Fruit fly (Drosophila melanogaster): ENCODE results near the gene ac.

The ac gene

DNA sequence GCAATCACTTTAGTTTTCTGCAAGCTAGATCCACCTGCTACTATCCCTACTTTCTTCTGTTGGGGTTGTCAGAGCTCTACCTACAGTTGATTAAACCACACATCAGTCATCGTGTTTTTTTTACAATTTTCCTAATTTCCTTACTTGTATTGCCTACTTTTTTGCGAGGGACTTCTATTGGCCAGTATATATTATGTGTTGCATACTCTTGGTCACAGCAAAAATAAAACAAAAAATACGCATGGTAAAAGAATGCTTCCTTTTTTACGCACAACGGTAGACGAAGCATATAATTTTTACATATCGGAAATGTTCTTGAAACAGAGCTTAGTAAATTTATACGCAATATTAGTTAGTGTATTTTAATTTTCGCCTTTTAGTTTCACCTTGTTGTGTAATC is 8.4 kb upstream of the ac start:
- TF ChIP-seq CTCF (optimal IDR thresholded peaks at IDR 0.05) (peak; percentile 49 to 64), CG8478 (optimal IDR thresholded peaks at IDR 0.05) (no peak)

DNA sequence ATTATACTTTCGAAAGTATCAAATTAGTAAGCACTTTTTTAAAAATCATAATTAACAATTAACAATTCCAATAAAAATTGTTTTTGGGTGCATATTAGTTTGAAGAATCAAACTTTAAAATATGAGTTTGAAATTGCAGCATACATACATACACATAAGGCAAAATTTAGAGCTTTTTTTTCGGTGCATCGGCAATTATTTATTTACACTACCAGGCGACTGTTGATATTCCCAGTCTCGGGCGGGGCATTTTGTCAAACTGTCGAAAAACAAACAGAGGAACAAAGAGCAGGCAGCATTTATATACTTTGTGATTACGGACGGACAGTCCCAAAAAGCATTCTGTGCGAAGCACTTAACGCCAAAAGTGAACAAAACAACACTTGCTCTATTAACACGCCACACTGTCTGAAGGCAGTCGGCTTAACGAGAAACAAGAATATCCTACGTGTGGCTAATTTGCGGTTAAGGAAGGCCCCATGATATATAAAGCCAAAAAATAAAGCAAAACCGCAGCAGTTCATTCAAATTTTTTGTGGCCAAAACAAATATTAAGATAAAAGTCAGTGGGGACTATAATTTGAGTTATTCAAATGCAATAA is 7.7 kb upstream of the ac start:
- TF ChIP-seq CTCF (optimal IDR thresholded peaks at IDR 0.05): no peak
- TF ChIP-seq CG8478 (optimal IDR thresholded peaks at IDR 0.05): no peak

DNA sequence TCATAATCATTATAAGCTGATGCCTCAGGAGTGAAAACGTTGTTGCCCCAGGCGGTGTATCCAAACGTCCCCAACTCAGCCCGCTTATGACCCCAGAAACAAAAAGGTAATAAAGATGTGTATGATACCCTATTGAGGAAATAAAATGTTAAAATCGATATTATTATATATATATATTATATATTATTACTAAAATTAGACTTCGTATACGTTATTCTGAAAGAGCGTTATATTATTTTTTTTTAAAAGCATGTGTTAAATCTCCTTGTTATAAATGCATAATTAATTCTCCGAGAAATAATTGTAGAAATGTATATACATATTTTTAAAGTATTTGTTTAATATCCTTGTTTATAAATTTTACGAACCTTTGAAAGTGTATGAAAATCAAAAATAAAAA is 5.8 kb upstream of the ac start:
- no peak for TF ChIP-seq CTCF (optimal IDR thresholded peaks at IDR 0.05)
- TF ChIP-seq CG8478 (optimal IDR thresholded peaks at IDR 0.05): no peak

DNA sequence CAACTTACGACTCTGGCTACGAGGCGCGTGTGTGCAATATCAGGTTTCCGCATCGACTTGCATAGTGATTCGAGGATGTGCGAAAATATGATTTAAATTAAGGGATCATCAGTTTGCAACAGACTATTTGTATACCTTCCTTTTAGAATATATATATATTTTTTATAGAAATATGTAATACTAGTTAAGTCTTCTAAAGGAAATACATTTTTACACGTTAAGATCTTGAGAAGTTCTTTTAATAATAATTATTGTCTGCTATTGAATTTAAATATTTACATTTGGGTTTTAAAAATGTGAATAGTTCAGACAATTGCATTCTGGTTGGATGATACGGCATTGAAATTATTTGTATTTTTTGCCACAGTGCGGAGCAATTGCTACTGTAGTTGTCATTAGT is 3.0 kb upstream of the ac start:
- TF ChIP-seq CG8478 (optimal IDR thresholded peaks at IDR 0.05) (no peak), CTCF (optimal IDR thresholded peaks at IDR 0.05) (no peak)

DNA sequence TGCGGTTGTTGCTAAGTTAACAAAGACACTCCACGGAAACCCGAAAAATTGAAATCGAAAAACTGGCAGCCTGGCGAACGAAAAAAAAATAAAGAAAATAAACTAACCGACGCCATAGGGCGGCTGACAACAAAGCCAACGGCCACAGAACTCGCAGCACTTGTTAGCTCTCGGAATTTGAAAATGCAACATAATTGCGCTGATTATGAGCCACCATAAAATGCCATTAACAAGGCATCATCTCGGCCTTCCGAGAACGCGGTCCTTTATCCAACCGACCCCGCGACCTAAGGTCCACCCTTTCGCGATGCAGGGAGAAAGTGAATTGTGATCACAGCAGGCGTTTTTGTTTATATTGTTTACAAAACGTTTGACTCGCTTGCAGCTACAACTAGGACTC is 7.6 kb downstream of the ac start:
- TF ChIP-seq CG8478 (optimal IDR thresholded peaks at IDR 0.05): no peak
- no peak for TF ChIP-seq CTCF (optimal IDR thresholded peaks at IDR 0.05)

DNA sequence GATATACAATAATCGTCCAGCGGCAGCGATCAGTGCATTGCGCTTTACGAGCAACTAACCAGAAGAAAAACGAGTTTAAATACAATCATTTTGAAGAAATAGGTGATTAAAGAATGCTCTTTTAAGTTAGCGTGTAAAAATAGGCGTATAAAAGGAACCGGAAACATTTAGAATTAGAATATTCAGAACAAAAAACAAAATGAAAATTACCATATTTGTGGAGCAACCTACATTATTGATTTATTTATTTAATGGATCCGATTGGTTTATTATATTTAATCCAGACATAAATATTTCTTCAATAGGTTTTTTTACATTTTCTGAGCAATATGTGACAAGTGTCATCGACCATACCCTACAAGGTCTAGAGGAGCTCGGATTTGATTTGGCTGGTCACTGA is 8.5 kb downstream of the ac start:
- TF ChIP-seq CG8478 (optimal IDR thresholded peaks at IDR 0.05) (no peak), CTCF (optimal IDR thresholded peaks at IDR 0.05) (no peak)

DNA sequence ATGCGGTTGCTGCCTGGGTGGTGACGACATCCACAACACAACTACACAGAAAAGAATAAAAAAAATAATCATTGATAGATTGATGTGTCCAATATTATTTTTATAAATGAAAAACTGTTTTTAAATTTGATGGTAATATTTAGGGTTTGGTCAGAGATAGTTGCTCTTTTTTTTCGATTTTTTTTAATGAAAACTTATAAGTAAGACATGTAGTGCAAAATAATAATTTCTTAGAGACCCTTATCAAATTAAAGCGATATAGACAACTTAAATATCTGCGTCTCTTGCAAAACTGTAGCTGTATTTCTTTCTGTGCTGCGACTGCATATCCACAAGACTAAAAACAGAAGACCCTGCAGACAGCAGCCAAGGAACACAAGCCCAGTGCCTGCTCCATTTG is 9.7 kb downstream of the ac start:
- TF ChIP-seq CG8478 (optimal IDR thresholded peaks at IDR 0.05) (no peak), CTCF (optimal IDR thresholded peaks at IDR 0.05) (no peak)

DNA sequence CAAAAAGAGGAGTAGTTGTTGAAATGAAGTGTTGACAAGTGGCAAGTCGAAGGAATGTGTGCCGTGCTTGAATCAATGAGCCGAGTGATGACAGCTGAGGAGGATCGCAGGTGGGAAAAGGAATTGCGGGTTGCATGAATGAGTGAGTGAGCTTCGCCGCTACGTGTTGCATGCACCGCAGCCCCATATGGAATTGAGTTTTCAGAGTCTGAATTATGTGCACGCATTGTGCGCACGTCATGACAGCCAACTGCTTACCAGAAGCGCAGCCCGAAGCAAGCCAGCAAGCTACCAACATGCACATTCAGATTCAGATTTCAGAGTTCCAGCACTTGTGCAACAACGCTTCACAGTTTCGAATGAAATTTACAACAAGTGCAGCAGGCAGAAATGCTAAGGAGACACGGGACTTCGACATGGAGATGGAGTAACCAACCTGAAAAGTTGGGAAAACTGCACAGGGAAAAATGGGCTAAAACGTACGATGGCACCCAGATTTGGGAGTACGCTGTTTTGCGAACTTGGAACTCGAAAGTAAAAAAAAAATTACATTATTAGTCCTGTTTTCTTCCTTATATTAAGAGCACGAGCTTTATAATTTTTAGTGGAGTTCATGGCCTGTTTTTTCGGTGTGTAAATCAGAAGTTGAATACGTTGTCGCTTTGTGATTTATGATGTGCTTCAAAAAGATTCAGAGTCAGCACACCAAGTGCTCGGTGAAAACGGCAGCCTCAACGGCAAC is 16.1 kb downstream of the ac start:
- no peak for TF ChIP-seq CTCF (optimal IDR thresholded peaks at IDR 0.05)
- no peak for TF ChIP-seq CG8478 (optimal IDR thresholded peaks at IDR 0.05)

DNA sequence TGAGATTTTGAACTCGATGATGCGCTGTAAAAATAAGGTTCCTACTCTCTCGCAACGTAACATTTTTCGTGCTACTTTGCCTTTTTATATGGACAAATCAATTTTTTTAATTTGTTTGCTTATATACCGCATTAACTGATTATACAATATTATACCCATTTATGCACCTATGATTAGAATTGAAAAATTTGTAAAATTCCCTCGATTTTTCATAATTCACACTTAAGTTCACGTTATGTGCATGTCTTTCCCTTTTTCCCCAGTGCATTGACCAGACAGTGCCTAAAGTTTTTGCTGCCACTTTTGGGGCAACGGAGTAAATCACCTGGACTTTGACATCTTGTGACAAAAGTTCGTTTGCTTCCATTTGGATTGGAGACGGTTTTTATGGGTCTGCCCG is 20.6 kb downstream of the ac start:
- no peak for TF ChIP-seq CTCF (optimal IDR thresholded peaks at IDR 0.05)
- no peak for TF ChIP-seq CG8478 (optimal IDR thresholded peaks at IDR 0.05)

DNA sequence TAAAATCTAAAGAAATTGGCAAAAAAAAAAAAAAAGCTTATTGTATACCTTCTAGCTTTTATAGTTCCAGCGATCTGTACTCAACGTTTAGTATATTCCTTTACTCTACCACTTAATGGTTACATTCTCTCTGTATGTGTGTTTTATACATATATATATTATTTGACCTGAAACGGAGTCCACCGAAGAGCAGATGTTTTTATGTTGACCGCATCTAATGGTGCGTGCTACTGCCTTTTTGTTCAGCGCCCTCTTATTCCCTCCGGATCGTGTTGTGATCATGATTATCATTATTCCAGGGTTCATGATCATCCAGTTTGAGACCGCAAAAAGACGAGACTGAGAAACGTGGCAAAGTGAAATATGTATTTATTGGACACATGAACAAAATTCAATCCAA is 22.4 kb downstream of the ac start:
- TF ChIP-seq CTCF (optimal IDR thresholded peaks at IDR 0.05) (no peak), CG8478 (optimal IDR thresholded peaks at IDR 0.05) (no peak)

DNA sequence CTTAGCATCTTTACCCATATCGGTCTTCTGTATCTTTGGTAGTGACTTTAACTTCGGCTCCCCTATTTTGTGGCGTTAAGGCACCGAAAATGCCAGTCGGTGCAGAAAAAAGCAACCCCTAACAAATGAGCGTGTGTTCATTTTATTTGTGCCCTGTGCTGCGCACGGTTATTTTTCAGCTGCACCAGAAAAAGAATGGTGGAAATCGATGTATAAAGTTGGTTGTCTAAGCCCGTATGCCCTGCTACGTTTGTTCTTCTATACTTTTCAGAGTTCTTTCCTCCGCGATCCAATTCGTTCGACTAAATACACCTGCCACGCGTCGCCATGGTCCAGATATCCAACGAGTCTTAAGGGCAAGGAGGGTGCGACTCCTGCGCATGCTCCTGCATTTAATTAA is 23.1 kb downstream of the ac start:
- TF ChIP-seq CG8478 (optimal IDR thresholded peaks at IDR 0.05): no peak
- TF ChIP-seq CTCF (optimal IDR thresholded peaks at IDR 0.05): no peak

DNA sequence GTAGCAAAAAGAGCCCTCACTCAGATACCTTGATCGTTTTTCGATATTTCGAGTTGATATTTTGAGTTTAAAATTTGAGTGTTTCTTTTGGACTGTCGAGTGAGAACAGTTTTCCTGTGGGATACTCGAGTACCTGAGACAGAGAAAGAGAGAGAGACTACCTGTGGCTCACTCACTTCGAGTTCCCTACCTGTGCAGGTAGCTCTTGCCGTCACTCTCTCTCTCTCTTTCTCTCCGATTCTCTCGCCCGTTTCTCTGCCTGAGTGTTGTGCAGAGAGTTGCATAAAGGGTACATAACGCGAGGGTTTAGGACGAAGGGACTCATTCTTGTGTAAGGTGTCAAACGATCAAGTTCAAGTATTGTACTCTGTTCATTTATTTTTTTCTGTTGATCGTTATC is 25.9 kb downstream of the ac start, which contains the start of gene sc:
TSS of gene sc (plus strand) at position 315 of the 400 bp plus-strand sequence.
- no peak for TF ChIP-seq CTCF (optimal IDR thresholded peaks at IDR 0.05)
- no peak for TF ChIP-seq CG8478 (optimal IDR thresholded peaks at IDR 0.05)

DNA sequence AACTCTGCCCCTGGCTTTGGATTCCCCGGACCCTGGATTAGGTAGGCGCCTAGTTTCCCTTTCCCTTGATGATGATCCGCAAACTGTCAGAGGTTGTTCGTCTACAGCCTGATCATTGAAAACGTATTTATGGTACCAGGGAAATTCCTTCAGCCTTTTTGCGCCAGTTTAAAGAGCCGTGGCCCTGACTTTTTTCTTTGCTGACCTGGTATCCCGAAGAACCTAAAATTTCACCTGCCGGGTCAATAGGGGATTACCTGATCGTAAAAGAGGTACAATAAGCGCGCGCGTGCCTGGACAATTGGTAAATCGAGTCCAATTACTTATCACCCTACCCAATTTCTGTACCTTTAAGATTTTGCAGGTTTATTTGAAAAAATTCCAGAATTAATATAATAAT is 29.9 kb downstream of the ac start:
- TF ChIP-seq CG8478 (optimal IDR thresholded peaks at IDR 0.05) (no peak), CTCF (optimal IDR thresholded peaks at IDR 0.05) (no peak)

DNA sequence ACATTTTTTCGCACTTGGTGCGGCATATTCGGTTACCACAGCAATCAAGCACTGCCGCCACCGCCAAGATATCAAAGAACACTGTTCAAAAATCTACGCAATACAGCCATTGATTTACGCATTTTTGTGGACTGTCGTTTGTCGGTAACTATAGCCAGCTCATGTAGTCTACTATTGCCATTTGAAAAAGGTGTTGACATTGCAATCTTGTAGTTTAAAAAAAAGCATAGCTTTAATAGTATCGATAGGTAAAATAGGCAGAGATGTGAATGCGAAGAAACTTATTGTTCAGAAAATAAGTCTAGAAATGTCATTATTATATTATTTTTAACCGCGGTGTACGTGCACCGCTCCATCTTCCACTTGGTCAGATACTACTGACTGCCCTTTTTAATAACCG is 36.5 kb downstream of the ac start:
- TF ChIP-seq CTCF (optimal IDR thresholded peaks at IDR 0.05) (no peak), CG8478 (optimal IDR thresholded peaks at IDR 0.05) (no peak)

DNA sequence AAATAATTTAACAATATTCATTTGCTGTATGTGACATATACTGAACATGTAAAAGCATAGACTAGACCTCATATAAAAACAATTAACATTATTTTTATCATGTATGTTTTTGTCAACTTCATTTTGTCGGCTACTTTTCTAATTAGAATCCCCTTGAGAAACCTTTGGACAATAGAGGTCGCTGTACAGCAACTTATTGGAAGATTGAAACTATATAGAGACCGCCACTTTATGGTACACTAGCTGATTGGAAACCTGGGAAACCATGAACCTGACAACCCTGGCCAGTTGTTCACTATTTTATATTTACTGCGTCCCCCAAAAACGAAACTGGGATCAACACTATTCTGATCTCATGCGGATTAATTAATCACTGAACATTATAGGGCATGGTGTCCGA is 37.6 kb downstream of the ac start:
- no peak for TF ChIP-seq CG8478 (optimal IDR thresholded peaks at IDR 0.05)
- peak; percentile 92 to 93 for TF ChIP-seq CTCF (optimal IDR thresholded peaks at IDR 0.05)

DNA sequence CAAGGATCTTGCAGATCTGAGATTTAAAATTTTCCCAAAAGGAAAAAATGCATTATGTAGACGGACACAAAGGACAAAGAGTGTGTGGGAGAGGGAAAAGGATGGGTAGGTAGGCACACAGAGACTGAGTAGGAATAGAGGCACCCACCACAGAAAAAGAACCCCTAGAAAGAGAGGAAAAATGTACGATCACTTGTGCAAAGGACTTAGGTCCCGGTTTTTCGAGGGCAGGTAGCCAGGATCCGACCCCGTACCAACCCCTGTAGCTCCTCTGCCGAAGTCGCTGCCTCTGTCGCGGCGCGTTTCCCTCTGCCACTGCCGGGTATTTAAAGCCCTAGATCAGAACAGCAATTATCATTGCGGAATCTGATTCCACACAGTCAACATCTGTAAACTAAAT is 39.5 kb downstream of the ac start:
- TF ChIP-seq CTCF (optimal IDR thresholded peaks at IDR 0.05) (no peak), CG8478 (optimal IDR thresholded peaks at IDR 0.05) (no peak)

DNA sequence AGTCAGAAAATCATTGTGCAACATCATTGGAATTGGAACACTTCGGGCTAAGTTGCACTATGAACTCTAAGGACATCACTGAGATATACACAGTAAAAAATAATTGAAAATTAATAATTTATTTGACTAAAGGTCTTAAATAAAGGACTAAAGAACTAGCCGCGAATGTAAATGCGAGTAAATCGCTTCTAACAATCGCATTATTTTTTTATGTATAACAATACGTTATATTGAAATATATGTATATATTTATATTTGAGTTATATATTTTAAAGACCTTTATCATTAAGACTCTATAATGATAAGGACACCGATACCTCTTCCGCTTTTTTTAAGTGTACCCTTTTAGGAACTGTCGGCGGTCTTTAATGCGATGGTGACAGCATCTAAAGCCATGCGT is 44.5 kb downstream of the ac start:
- TF ChIP-seq CG8478 (optimal IDR thresholded peaks at IDR 0.05): no peak
- no peak for TF ChIP-seq CTCF (optimal IDR thresholded peaks at IDR 0.05)

Data from S2 (cell line).